Fruit fly (Drosophila melanogaster) whole organism, prepupa: Measurements from ENCODE around the gene CG15047.

Experiments
- Blimp-1 ChIP-seq: fragments of 200-800 bp; sonication (Bioruptor generic); optimal IDR thresholded peaks from 3 replicates; lab custom pipeline; 2017; ENCODE audit warnings: missing biosample characterization, missing genetic modification characterization, mild to moderate bottlenecking, moderate library complexity, missing genetic modification reagents
- CG10631 ChIP-seq: fragments of 200-800 bp; sonication (Bioruptor generic); optimal IDR thresholded peaks from 2 replicates; lab custom pipeline; 2016; ENCODE audit warnings: missing biosample characterization, missing genetic modification characterization
- CG11294 ChIP-seq: fragments of 200-800 bp; sonication (Bioruptor generic); IDR thresholded peaks from 2 replicates; pipeline ENCODE4 v1.3.6; 2022; ENCODE audit warnings: missing biosample characterization, missing genetic modification characterization
- CG11762 ChIP-seq: fragments of 200-800 bp; sonication (Bioruptor generic); optimal IDR thresholded peaks from 3 replicates; lab custom pipeline; 2016; ENCODE audit warnings: missing biosample characterization, missing genetic modification characterization; ENCODE audit not compliant: insufficient read depth
- CG11902 ChIP-seq: fragments of 200-800 bp; sonication (Bioruptor generic); optimal IDR thresholded peaks from 3 replicates; lab custom pipeline; 2016; ENCODE audit warnings: missing biosample characterization, missing genetic modification characterization
- CG15336 ChIP-seq: fragments of 200-800 bp; sonication (Bioruptor generic); IDR thresholded peaks from 2 replicates; pipeline ENCODE4 v1.3.6; 2022; ENCODE audit warnings: missing biosample characterization, missing genetic modification characterization
- CG1621 ChIP-seq: fragments of 200-800 bp; sonication (Bioruptor generic); optimal IDR thresholded peaks from 3 replicates; lab custom pipeline; 2018; ENCODE audit warnings: missing biosample characterization, mild to moderate bottlenecking, missing genetic modification characterization
- CG16779 ChIP-seq: fragments of 200-800 bp; sonication (Bioruptor generic); optimal IDR thresholded peaks from 3 replicates; lab custom pipeline; 2017; ENCODE audit warnings: missing biosample characterization, mild to moderate bottlenecking, missing genetic modification characterization
- CG3032 ChIP-seq: fragments of 200-800 bp; optimal IDR thresholded peaks from 2 replicates; lab custom pipeline; 2019; ENCODE audit warnings: missing biosample characterization, mild to moderate bottlenecking, missing genetic modification characterization, moderate library complexity
- CG31627 ChIP-seq: fragments of 200-800 bp; sonication (Bioruptor generic); optimal IDR thresholded peaks from 3 replicates; lab custom pipeline; 2016; ENCODE audit warnings: missing biosample characterization, missing genetic modification characterization
- CG32006 ChIP-seq: fragments of 200-800 bp; sonication (Bioruptor generic); optimal IDR thresholded peaks from 3 replicates; lab custom pipeline; 2017; ENCODE audit warnings: missing biosample characterization, mild to moderate bottlenecking, missing genetic modification characterization
- CG34406 ChIP-seq: fragments of 200-800 bp; sonication (Bioruptor generic); optimal IDR thresholded peaks from 3 replicates; lab custom pipeline; 2016; ENCODE audit warnings: missing biosample characterization, missing genetic modification characterization
- CG3919 ChIP-seq: fragments of 200-800 bp; sonication (Bioruptor generic); optimal IDR thresholded peaks from 3 replicates; lab custom pipeline; 2016; ENCODE audit warnings: missing biosample characterization, missing genetic modification characterization
- CG4318 ChIP-seq: fragments of 200-800 bp; sonication (Bioruptor generic); optimal IDR thresholded peaks from 3 replicates; lab custom pipeline; 2017; ENCODE audit warnings: missing biosample characterization, mild to moderate bottlenecking, missing genetic modification characterization
- CG6792 ChIP-seq: fragments of 200-800 bp; sonication (Bioruptor generic); optimal IDR thresholded peaks from 3 replicates; lab custom pipeline; 2016; ENCODE audit warnings: missing biosample characterization, missing genetic modification characterization
- CG6808 ChIP-seq: fragments of 200-800 bp; sonication (Bioruptor generic); optimal IDR thresholded peaks from 3 replicates; lab custom pipeline; 2017; ENCODE audit warnings: missing biosample characterization, missing genetic modification characterization, mild to moderate bottlenecking, moderate library complexity, missing genetic modification reagents
- CG6854 ChIP-seq: fragments of 200-800 bp; sonication (Bioruptor generic); optimal IDR thresholded peaks from 2 replicates; lab custom pipeline; 2017; ENCODE audit warnings: missing biosample characterization, mild to moderate bottlenecking, missing genetic modification characterization
- CG8119 ChIP-seq: fragments of 200-800 bp; sonication (Bioruptor generic); IDR thresholded peaks from 3 replicates; pipeline ENCODE4 v1.3.6; 2022; ENCODE audit warnings: missing biosample characterization, missing genetic modification characterization
- CG8319 ChIP-seq: fragments of 200-800 bp; sonication (Bioruptor generic); optimal IDR thresholded peaks from 3 replicates; lab custom pipeline; 2016; ENCODE audit warnings: missing biosample characterization, missing genetic modification characterization
- CG8632 ChIP-seq: fragments of 200-800 bp; sonication (Bioruptor generic); optimal IDR thresholded peaks from 3 replicates; lab custom pipeline; 2016; ENCODE audit warnings: missing biosample characterization, missing genetic modification characterization
- Eip75B ChIP-seq: fragments of 200-800 bp; sonication (Bioruptor generic); optimal IDR thresholded peaks from 3 replicates; lab custom pipeline; 2016; ENCODE audit warnings: missing biosample characterization, missing genetic modification characterization
- Eip78C ChIP-seq: fragments of 200-800 bp; sonication (Bioruptor generic); peaks from one replicate; lab custom pipeline; 2016; ENCODE audit warnings: missing biosample characterization, missing genetic modification characterization
- Eip93F ChIP-seq: fragments of 200-800 bp; sonication (Bioruptor generic); optimal IDR thresholded peaks from 2 replicates; lab custom pipeline; 2016; ENCODE audit warnings: missing biosample characterization, mild to moderate bottlenecking, missing genetic modification characterization
- Ets21C ChIP-seq: fragments of 200-800 bp; sonication (Bioruptor generic); optimal IDR thresholded peaks from 3 replicates; lab custom pipeline; 2016; ENCODE audit warnings: missing biosample characterization, missing genetic modification characterization
- Ets96B ChIP-seq: fragments of 200-800 bp; optimal IDR thresholded peaks from 2 replicates; lab custom pipeline; 2019; ENCODE audit warnings: missing biosample characterization, mild to moderate bottlenecking, missing genetic modification characterization, moderate library complexity
- Hr39 ChIP-seq: fragments of 200-800 bp; sonication (Bioruptor generic); optimal IDR thresholded peaks from 2 replicates; lab custom pipeline; 2016; ENCODE audit warnings: missing biosample characterization, missing genetic modification characterization
- Hr4 ChIP-seq: fragments of 200-800 bp; sonication (Bioruptor generic); optimal IDR thresholded peaks from 3 replicates; lab custom pipeline; 2016; ENCODE audit warnings: missing biosample characterization, missing genetic modification characterization
- OdsH ChIP-seq: fragments of 200-800 bp; sonication (Bioruptor generic); optimal IDR thresholded peaks from 3 replicates; lab custom pipeline; 2016; ENCODE audit warnings: missing biosample characterization, missing genetic modification characterization
- Sox102F ChIP-seq: fragments of 200-800 bp; sonication (Bioruptor generic); optimal IDR thresholded peaks from 2 replicates; lab custom pipeline; 2016; ENCODE audit warnings: missing biosample characterization, mild to moderate bottlenecking, missing genetic modification characterization
- Sox14 ChIP-seq: fragments of 200-800 bp; sonication (Bioruptor generic); optimal IDR thresholded peaks from 3 replicates; lab custom pipeline; 2016; ENCODE audit warnings: missing biosample characterization, missing genetic modification characterization
- Sox15 ChIP-seq: fragments of 200-800 bp; sonication (Bioruptor generic); optimal IDR thresholded peaks from 3 replicates; lab custom pipeline; 2016; ENCODE audit warnings: missing biosample characterization, missing genetic modification characterization
- achi ChIP-seq: fragments of 200-800 bp; sonication (Bioruptor generic); optimal IDR thresholded peaks from 3 replicates; lab custom pipeline; 2016; ENCODE audit warnings: missing biosample characterization, missing genetic modification characterization
- acj6 ChIP-seq: fragments of 200-800 bp; sonication (Bioruptor generic); optimal IDR thresholded peaks from 3 replicates; lab custom pipeline; 2016; ENCODE audit warnings: missing biosample characterization, missing genetic modification characterization
- cyc ChIP-seq: fragments of 200-800 bp; sonication (Bioruptor generic); optimal IDR thresholded peaks from 3 replicates; lab custom pipeline; 2016; ENCODE audit warnings: missing biosample characterization, missing genetic modification characterization
- dsx ChIP-seq: fragments of 200-800 bp; optimal IDR thresholded peaks from 3 replicates; lab custom pipeline; 2019; ENCODE audit warnings: missing biosample characterization, mild to moderate bottlenecking, missing genetic modification characterization, moderate library complexity; ENCODE audit not compliant: poor library complexity, severe bottlenecking
- eg ChIP-seq: fragments of 200-800 bp; sonication (Bioruptor generic); IDR thresholded peaks from 3 replicates; pipeline ENCODE4 v1.3.6; 2022; ENCODE audit warnings: missing biosample characterization, missing genetic modification characterization
- esn ChIP-seq: fragments of 200-800 bp; sonication (Bioruptor generic); optimal IDR thresholded peaks from 2 replicates; lab custom pipeline; 2016; ENCODE audit warnings: missing biosample characterization, mild to moderate bottlenecking, missing genetic modification characterization, moderate library complexity
- fd59A ChIP-seq: fragments of 200-800 bp; sonication (Bioruptor generic); optimal IDR thresholded peaks from 2 replicates; lab custom pipeline; 2017; ENCODE audit warnings: missing biosample characterization, mild to moderate bottlenecking, missing genetic modification characterization, missing genetic modification reagents
- fd85E ChIP-seq: fragments of 200-800 bp; sonication (Bioruptor generic); optimal IDR thresholded peaks from 3 replicates; lab custom pipeline; 2016; ENCODE audit warnings: missing biosample characterization, missing genetic modification characterization
- fkh ChIP-seq: fragments of 200-800 bp; sonication (Bioruptor generic); optimal IDR thresholded peaks from 3 replicates; lab custom pipeline; 2017; ENCODE audit warnings: missing biosample characterization, mild to moderate bottlenecking, missing genetic modification characterization, moderate library complexity
- lz ChIP-seq: fragments of 200-800 bp; sonication (Bioruptor generic); optimal IDR thresholded peaks from 3 replicates; lab custom pipeline; 2016; ENCODE audit warnings: missing biosample characterization, missing genetic modification characterization
- pdm3 ChIP-seq: fragments of 200-800 bp; sonication (Bioruptor generic); optimal IDR thresholded peaks from 3 replicates; lab custom pipeline; 2016; ENCODE audit warnings: missing biosample characterization, missing genetic modification characterization
- spab ChIP-seq: fragments of 200-800 bp; sonication (Bioruptor generic); optimal IDR thresholded peaks from 2 replicates; lab custom pipeline; 2017; ENCODE audit warnings: missing biosample characterization, mild to moderate bottlenecking, missing genetic modification characterization, missing genetic modification reagents
- ss ChIP-seq, 2 experiments: fragments of 200-800 bp; sonication (Bioruptor generic); optimal IDR thresholded peaks; 2 replicates in 1 of 2; 3 replicates in 1 of 2; lab custom pipeline; 2017 to 2018; ENCODE audit warnings: mild to moderate bottlenecking in 2 of 2, missing biosample characterization in 2 of 2, missing genetic modification characterization in 2 of 2, moderate library complexity in 1 of 2
- vri ChIP-seq: fragments of 200-800 bp; sonication (Bioruptor generic); optimal IDR thresholded peaks from 3 replicates; lab custom pipeline; 2016; ENCODE audit warnings: missing biosample characterization, mild to moderate bottlenecking, missing genetic modification characterization

The CG15047 gene

DNA sequence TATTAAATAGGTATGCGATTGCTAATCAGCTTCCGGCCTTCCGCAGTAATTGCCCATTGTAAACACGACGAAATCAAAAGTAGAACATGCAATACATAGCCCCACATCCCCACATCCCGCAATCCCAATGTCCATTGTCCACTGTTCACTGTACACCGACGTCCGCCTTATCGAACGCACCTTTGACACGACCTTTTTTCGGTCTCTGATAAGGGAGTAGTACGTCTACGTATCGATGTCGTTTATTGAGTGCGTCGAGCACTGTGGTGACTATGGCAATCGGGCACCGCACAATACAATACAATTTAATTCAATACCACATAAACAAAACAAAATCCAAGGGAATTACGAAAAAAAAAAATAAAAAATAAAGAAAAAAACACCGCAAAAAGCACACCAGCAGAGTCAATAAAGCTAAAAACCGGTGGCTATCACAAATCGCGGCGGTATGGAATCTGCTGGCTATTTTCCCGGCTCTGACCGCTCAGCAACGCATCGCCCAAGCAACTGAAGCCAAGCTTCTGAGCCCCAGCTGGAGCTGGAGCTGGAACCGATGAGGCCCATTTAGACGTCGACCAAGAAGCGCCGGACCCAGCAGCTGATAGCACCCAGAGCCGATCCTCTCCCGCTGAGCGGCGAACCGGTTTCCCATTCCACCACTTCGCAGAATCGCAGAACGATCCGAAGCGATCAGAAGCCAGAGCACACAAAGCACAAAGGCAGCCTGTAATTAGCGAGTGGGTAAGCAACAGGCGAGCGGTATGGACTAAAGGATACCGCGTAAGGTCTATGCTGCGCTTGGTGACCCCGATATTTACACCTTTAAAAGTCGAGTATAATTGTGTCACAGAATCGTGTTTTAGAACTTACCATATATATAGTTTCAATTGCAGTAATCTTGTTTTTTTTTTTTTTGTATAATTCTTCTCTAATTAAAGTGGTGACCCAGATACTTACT is 44.9 kb upstream of the CG15047 start, which contains the start of gene Hayan (continued):
- TF ChIP-seq Sox15 (no peak), dsx (GFP tag; lab: Kevin White, UChicago) (peak; percentile 14), Eip93F (GFP tag; lab: Kevin White, UChicago) (no peak), lz (no peak), Blimp-1 (GFP tag; lab: Kevin White, UChicago) (no peak), Hr4 (no peak), Eip75B (GFP tag; lab: Kevin White, UChicago) (peak; percentile 27), pdm3 (peak; percentile 38), vri (GFP tag; lab: Kevin White, UChicago) (peak; percentile 53), OdsH (GFP tag; lab: Kevin White, UChicago) (peak; percentile 6)
- TF ChIP-seq, all 60 proteins: peak for 32

DNA sequence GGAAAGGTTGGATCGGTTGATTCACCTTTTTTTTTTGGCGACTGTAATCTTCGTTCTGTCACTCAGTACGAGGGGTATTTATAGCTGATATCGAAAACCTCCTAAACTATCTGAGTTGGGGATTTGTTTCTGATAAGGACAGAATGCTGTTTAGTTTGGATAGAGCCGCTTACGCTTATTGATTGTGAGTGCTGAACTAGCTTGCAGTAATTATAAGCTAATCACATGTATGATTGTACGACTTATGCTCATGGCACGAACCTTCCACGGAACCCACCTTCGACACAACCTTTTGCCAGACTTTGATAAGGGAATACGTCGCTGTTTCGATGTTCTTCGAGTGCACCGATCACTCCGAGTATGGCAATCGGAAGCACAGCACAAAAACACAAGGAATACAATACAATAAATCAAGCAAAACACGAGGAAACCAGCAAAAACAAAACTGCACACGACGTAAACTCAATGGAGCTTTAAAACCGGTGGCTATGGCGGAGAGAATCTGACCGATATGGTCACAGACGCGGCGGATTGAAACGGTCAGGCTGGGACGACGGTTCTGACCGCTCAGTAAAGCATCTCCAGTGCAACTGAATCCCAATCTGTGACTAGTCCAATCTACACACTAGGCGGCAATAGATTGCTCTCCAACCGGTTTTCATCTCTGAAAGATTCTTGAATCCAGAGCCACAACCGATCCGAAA is 42.0 kb upstream of the CG15047 start, which contains the start of gene psh:
Gene psh, minus strand, starts transcription at position 566 of the 704 bp plus-strand sequence.
- TF ChIP-seq dsx (GFP tag; lab: Kevin White, UChicago) (no peak), Eip93F (GFP tag; lab: Kevin White, UChicago) (no peak), CG8119 (GFP tag; lab: Robert Waterston, UW) (no peak), CG6808 (GFP tag; lab: Kevin White, UChicago) (peak; percentile 13), CG16779 (no peak), fd59A (no peak), lz (no peak), spab (GFP tag; lab: Kevin White, UChicago) (no peak), fd85E (GFP tag; lab: Kevin White, UChicago) (no peak), fkh (GFP tag; lab: Kevin White, UChicago) (no peak), CG11294 (GFP tag; lab: Robert Waterston, UW) (no peak; the same call in 1 of the 2 replicates), CG4318 (GFP tag; lab: Kevin White, UChicago) (no peak), Ets96B (tag; lab: Kevin White, UChicago) (no peak), vri (GFP tag; lab: Kevin White, UChicago) (no peak), Hr39 (GFP tag; lab: Kevin White, UChicago) (no peak), CG3919 (GFP tag; lab: Kevin White, UChicago) (no peak), CG31627 (GFP tag; lab: Kevin White, UChicago) (no peak), Ets21C (GFP tag; lab: Kevin White, UChicago) (no peak), CG8319 (GFP tag; lab: Kevin White, UChicago) (no peak), CG3032 (tag; lab: Kevin White, UChicago) (no peak), CG6854 (GFP tag; lab: Kevin White, UChicago) (no peak), Hr4 (peak; percentile 26), Sox102F (no peak), CG34406 (GFP tag; lab: Kevin White, UChicago) (peak; percentile 2), Eip78C (GFP tag; lab: Kevin White, UChicago) (no peak), acj6 (GFP tag; lab: Kevin White, UChicago) (no peak), Sox15 (no peak), achi (no peak), esn (GFP tag; lab: Kevin White, UChicago) (peak; percentile 17), pdm3 (no peak), CG11762 (GFP tag; lab: Kevin White, UChicago) (no peak), Sox14 (GFP tag; lab: Kevin White, UChicago) (no peak), Eip75B (GFP tag; lab: Kevin White, UChicago) (peak; percentile 21), CG10631 (no peak), eg (GFP tag; lab: Robert Waterston, UW) (no peak), CG32006 (peak; percentile 41), cyc (no peak), CG11902 (no peak), CG8632 (no peak), CG15336 (GFP tag; lab: Robert Waterston, UW) (no peak), ss (GFP tag; optimal IDR thresholded peaks at IDR 0.05; lab: Kevin White, UChicago) (no peak), CG6792 (GFP tag; lab: Kevin White, UChicago) (no peak), CG1621 (tag; lab: Kevin White, UChicago) (peak; percentile 67)
